Fruit fly (Drosophila melanogaster): ENCODE measurements around the gene SdhC.

DNA sequence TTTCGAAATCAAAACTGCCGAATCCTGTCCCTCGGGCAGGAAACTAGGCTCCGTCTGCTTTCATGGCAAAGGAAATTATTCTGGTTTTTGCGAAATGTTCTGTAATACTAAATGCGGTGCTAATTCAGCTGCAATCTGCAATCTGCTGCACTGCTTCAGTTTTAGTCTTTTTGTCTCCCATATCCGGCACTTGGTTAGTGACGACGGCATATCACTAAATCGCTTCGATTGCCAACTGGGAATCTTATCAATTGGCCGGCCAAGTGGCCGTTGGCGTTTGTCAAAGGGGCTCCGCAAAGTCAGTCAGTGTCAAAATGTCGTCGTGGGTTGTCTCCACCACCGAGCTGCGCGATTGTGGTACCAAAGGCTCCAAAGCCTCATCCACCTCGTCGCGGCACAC lies 13.9 kb downstream of the SdhC start, which contains the start of gene CG18577:
- TF ChIP-seq Sox15 (GFP tag; optimal IDR thresholded peaks at IDR 0.05) (no peak), Lpt (GFP tag; optimal IDR thresholded peaks at IDR 0.05) (no peak), CG8119 (GFP tag; IDR thresholded peaks at IDR 0.05) (no peak), Eip78C (GFP tag) (no peak), CG6276 (GFP tag; optimal IDR thresholded peaks at IDR 0.05) (no peak), CG31627 (GFP tag; optimal IDR thresholded peaks at IDR 0.05) (no peak), Sox102F (GFP tag; optimal IDR thresholded peaks at IDR 0.05) (no peak), lz (GFP tag; optimal IDR thresholded peaks at IDR 0.05) (no peak), CG34406 (GFP tag; optimal IDR thresholded peaks at IDR 0.05) (no peak)
